Worm (Caenorhabditis elegans): ENCODE measurements around the gene Y51H4A.13.

The Y51H4A.13 gene

DNA sequence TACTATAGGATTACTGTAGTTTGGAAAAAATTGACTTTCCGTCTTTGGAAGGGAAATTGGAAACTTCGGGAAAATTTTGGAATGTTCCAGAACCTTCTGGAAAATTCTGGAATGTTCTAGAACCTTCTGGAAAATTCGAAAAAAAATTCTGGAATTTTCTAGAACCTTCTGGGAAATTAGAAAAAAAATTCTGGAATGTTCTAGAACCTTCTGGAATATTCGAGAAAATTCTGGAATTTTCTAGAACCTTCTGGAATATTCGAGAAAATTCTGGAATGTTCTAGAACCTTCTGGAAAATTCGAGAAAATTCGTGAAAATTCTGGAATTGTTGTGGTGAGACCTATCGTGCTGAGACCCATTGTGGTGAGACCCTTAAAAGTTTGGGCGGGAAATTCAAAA is 31.1 kb downstream of the Y51H4A.13 start:
- peak; percentile 77 for TF ChIP-seq flt-1 (GFP tag; IDR thresholded peaks at IDR 0.05)

DNA sequence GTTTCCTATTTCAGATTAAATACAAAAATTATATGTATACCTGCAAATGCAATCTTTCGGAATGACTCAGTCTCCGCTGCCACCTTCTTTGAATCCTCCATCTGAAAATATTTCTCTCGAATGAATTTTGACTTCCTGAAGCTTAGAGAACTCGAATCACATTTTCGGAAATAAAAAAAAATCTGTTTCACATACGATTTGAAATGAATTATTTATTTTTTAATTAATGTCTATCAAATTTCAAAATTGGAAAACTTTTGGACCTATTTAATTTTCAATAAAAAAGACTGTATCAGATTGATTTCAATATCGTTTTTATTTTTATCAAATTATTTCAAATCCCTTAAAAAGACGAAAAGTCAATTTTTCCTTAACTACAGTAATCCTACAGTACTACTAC is 43.5 kb downstream of the Y51H4A.13 start, which contains the start of gene col-137:
Gene col-137 (minus strand): TSS at position 101 of the 400 bp plus-strand sequence.
- TF ChIP-seq ref-1 (GFP tag; conservative IDR thresholded peaks at IDR 0.05) = no peak
- no peak for TF ChIP-seq ztf-23 (GFP tag; IDR thresholded peaks at IDR 0.05)
- no peak for TF ChIP-seq klf-2 (GFP tag; conservative IDR thresholded peaks at IDR 0.05)
- no peak for TF ChIP-seq tab-1 (GFP tag; IDR thresholded peaks at IDR 0.05)
- no peak for TF ChIP-seq med-1 (GFP tag; optimal IDR thresholded peaks at IDR 0.05; ENCODE audit: insufficient read depth)
- no peak for TF ChIP-seq ztf-29 (GFP tag; IDR thresholded peaks at IDR 0.05)
- no peak for TF ChIP-seq T22C8.4 (GFP tag; IDR thresholded peaks at IDR 0.05)
- no peak for TF ChIP-seq flt-1 (GFP tag; IDR thresholded peaks at IDR 0.05)
- TF ChIP-seq cog-1 (tag; optimal IDR thresholded peaks at IDR 0.05) = no peak

DNA sequence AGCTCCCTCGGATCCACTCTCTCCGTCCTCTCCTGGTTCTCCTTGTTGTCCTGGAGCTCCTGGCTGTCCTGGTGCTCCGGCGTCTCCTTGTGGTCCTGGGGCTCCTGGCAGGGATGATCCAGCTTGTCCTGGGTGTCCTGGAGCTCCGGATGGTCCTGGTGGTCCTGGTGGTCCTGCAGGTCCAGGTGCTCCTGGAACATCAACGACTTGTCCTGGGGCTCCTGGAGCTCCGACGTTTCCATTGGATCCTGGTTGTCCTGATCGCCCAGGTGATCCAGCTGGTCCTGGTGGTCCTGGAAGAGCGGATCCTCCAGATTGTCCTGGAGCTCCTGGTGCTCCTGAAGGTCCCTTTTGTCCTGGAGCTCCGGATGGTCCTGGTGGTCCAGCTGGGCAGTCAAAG is 44.6 kb downstream of the Y51H4A.13 start:
- TF ChIP-seq klf-2 (GFP tag; conservative IDR thresholded peaks at IDR 0.05) (no peak), ztf-23 (GFP tag; IDR thresholded peaks at IDR 0.05) (no peak), tab-1 (GFP tag; IDR thresholded peaks at IDR 0.05) (no peak), flt-1 (GFP tag; IDR thresholded peaks at IDR 0.05) (no peak), cog-1 (tag; optimal IDR thresholded peaks at IDR 0.05) (no peak), T22C8.4 (GFP tag; IDR thresholded peaks at IDR 0.05) (no peak), ztf-29 (GFP tag; IDR thresholded peaks at IDR 0.05) (no peak), ref-1 (GFP tag; conservative IDR thresholded peaks at IDR 0.05) (no peak), med-1 (GFP tag; optimal IDR thresholded peaks at IDR 0.05; ENCODE audit: insufficient read depth) (no peak)

All from whole organism, midembryonic.